Worm (Caenorhabditis elegans) whole organism, L4/young adult: Measurements from ENCODE around the gene C03B1.17.

Experiments
- W03F9.2 ChIP-seq: fragments of 150-350 bp; optimal IDR thresholded peaks from 2 replicates; lab custom pipeline; 2014; ENCODE audit warnings: missing biosample characterization, missing genetic modification characterization
- dao-5 ChIP-seq: sonication (generic microtip); optimal IDR thresholded peaks from 2 replicates; lab custom pipeline; 2016; ENCODE audit warnings: missing genotype, missing genetic modification characterization, moderate library complexity, missing compliant biosample characterization
- him-1 ChIP-seq: sonication (generic microtip); optimal IDR thresholded peaks from 2 replicates; lab custom pipeline; 2016; ENCODE audit warnings: missing genotype, missing genetic modification reagents, missing genetic modification characterization, missing compliant biosample characterization

DNA sequence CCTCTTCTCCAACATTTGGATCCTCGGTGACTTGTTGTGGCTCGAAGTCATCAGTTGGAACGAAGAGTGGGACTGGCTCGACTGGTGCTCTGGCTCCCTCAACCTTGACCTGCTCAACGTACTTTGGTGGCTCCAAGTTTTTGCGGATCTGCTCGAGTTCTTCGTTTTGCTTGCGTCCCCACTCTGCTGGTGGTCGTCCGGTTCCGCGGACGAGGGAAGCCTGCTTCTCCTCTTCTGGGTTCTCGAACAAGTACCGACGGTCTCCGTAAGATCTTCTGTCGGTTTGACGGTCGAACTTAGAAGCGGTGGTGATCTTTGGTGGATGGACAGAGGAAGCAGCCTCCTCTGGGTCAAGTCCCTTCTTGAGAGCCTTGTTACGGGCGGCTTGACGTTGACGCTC lies 35.3 kb downstream of the C03B1.17 start:
- no peak for TF ChIP-seq dao-5 (tag; lab: Kevin White, UChicago)
- TF ChIP-seq W03F9.2 (tag; lab: Kevin White, UChicago) = no peak
- TF ChIP-seq him-1 = no peak
